Fruit fly (Drosophila melanogaster): ENCODE measurements around the gene CG42486.

CG42486 gene

dm6 chr2L:11808327-11808701 is 34.6 kb upstream of the CG42486 start:
- TF ChIP-seq Hr4 (GFP tag; optimal IDR thresholded peaks at IDR 0.05) = peak; percentile 6
- peak; percentile 1 for TF ChIP-seq fd59A (GFP tag; optimal IDR thresholded peaks at IDR 0.05)
- no peak for TF ChIP-seq Blimp-1 (GFP tag; optimal IDR thresholded peaks at IDR 0.05)
- peak; percentile 25 for TF ChIP-seq CG32006 (GFP tag; optimal IDR thresholded peaks at IDR 0.05)
- TF ChIP-seq Eip93F (GFP tag; optimal IDR thresholded peaks at IDR 0.05) = no peak
- peak; percentile 23 for TF ChIP-seq Smox (GFP tag; optimal IDR thresholded peaks at IDR 0.05)

dm6 chr2L:11808702-11809583 is 34.0 kb upstream of the CG42486 start, which contains the start of gene crol:
Gene crol, minus strand, starts transcription at chr2L:11809438.
- TF ChIP-seq CG8632 (GFP tag; optimal IDR thresholded peaks at IDR 0.05) (no peak), CG8319 (GFP tag; optimal IDR thresholded peaks at IDR 0.05) (no peak), topi (GFP tag; optimal IDR thresholded peaks at IDR 0.05) (no peak), salr (GFP tag; optimal IDR thresholded peaks at IDR 0.05) (no peak), CG7368 (GFP tag; optimal IDR thresholded peaks at IDR 0.05) (no peak), fkh (GFP tag; optimal IDR thresholded peaks at IDR 0.05) (peak; percentile 23), Sox15 (GFP tag; optimal IDR thresholded peaks at IDR 0.05) (no peak), CG6854 (GFP tag; optimal IDR thresholded peaks at IDR 0.05) (peak; percentile 5), CG31627 (GFP tag; optimal IDR thresholded peaks at IDR 0.05) (no peak), Hr39 (GFP tag; optimal IDR thresholded peaks at IDR 0.05) (no peak), CG11294 (GFP tag; IDR thresholded peaks at IDR 0.05) (no peak), OdsH (GFP tag; optimal IDR thresholded peaks at IDR 0.05) (peak; percentile 15), CG15336 (GFP tag; IDR thresholded peaks at IDR 0.05) (0 out of 2 replicates have a peak, but pooled peaks have one; percentile 26), eg (GFP tag; IDR thresholded peaks at IDR 0.05) (peak; percentile 50; the same call in 1 of the 3 replicates), CG32006 (GFP tag; optimal IDR thresholded peaks at IDR 0.05) (no peak), net (GFP tag; optimal IDR thresholded peaks at IDR 0.05) (no peak), CG8119 (GFP tag; IDR thresholded peaks at IDR 0.05) (no peak; the same call in 2 of the 3 replicates), dac (GFP tag; optimal IDR thresholded peaks at IDR 0.05) (no peak), Gug (GFP tag; IDR thresholded peaks at IDR 0.05) (no peak), ss (GFP tag; optimal IDR thresholded peaks at IDR 0.05) (peak; percentile 66 to 82), Lpt (GFP tag; optimal IDR thresholded peaks at IDR 0.05) (peak; percentile 47), achi (GFP tag; optimal IDR thresholded peaks at IDR 0.05) (no peak), svp (GFP tag) (no peak), fd85E (GFP tag; optimal IDR thresholded peaks at IDR 0.05) (no peak), cyc (GFP tag; optimal IDR thresholded peaks at IDR 0.05) (peak; percentile 4), vri (GFP tag; optimal IDR thresholded peaks at IDR 0.05) (peak; percentile 71), CG6163 (GFP tag; IDR thresholded peaks at IDR 0.05) (peak; percentile 58; the same call in 2 of the 3 replicates), dsx (GFP tag; optimal IDR thresholded peaks at IDR 0.05; ENCODE audit: poor library complexity, severe bottlenecking) (peak; percentile 17), CG6276 (GFP tag; optimal IDR thresholded peaks at IDR 0.05) (no peak), CG10669 (GFP tag; optimal IDR thresholded peaks at IDR 0.05) (no peak), lz (GFP tag; optimal IDR thresholded peaks at IDR 0.05) (no peak), CG11762 (GFP tag; optimal IDR thresholded peaks at IDR 0.05; ENCODE audit: insufficient read depth) (no peak), CG1621 (tag; optimal IDR thresholded peaks at IDR 0.05) (peak; percentile 42), CG4318 (GFP tag; optimal IDR thresholded peaks at IDR 0.05) (no peak), Ets96B (tag; optimal IDR thresholded peaks at IDR 0.05) (no peak), Smox (GFP tag; optimal IDR thresholded peaks at IDR 0.05) (no peak), CG3919 (GFP tag; optimal IDR thresholded peaks at IDR 0.05) (no peak), Eip93F (GFP tag; optimal IDR thresholded peaks at IDR 0.05) (peak; percentile 19), Eip75B (GFP tag; optimal IDR thresholded peaks at IDR 0.05) (no peak), Sox102F (GFP tag; optimal IDR thresholded peaks at IDR 0.05) (no peak), CG3032 (tag; optimal IDR thresholded peaks at IDR 0.05) (no peak), fd59A (GFP tag; optimal IDR thresholded peaks at IDR 0.05) (no peak), Met (GFP tag; optimal IDR thresholded peaks at IDR 0.05) (no peak), CG6792 (GFP tag; optimal IDR thresholded peaks at IDR 0.05) (no peak), Eip78C (GFP tag) (peak; percentile 85), CG34406 (GFP tag; optimal IDR thresholded peaks at IDR 0.05) (no peak)

Data from whole organism, prepupa.